Fruit fly (Drosophila melanogaster): Measurements from ENCODE around the gene CG42821.

The CG42821 gene

dm6 chr3R:17391313-17391845 lies 21.5 kb upstream of the CG42821 start, which contains the start of the genes Brf and sds22 (continued):
- peak; percentile 93 for TF ChIP-seq Spps (tag; optimal IDR thresholded peaks at IDR 0.05)
- peak; percentile 96 for TF ChIP-seq Dbx (GFP tag; IDR thresholded peaks at IDR 0.05)
- peak; percentile 96 for TF ChIP-seq CG2678 (tag; optimal IDR thresholded peaks at IDR 0.05)
- peak; percentile 95 for TF ChIP-seq zfh1 (GFP tag; IDR thresholded peaks at IDR 0.05)
- peak; percentile 94 for TF ChIP-seq Fer3 (tag; optimal IDR thresholded peaks at IDR 0.05)
- TF ChIP-seq ssp (GFP tag; IDR thresholded peaks at IDR 0.05) = peak; percentile 89
- peak; percentile 94 for TF ChIP-seq CG18262 (tag; optimal IDR thresholded peaks at IDR 0.05)
- TF ChIP-seq CG3407 (GFP tag; optimal IDR thresholded peaks at IDR 0.05) = peak; percentile 85
- peak; percentile 87 for TF ChIP-seq Mes4 (GFP tag; optimal IDR thresholded peaks at IDR 0.05)
- peak; percentile 93 for TF ChIP-seq gsb-n (tag; optimal IDR thresholded peaks at IDR 0.05)
- TF ChIP-seq CG12219 (GFP tag; optimal IDR thresholded peaks at IDR 0.05) = peak; percentile 86
- no peak for TF ChIP-seq pan (optimal IDR thresholded peaks at IDR 0.05)
- TF ChIP-seq pan (GFP tag; optimal IDR thresholded peaks at IDR 0.05 in 1 of 2, IDR thresholded peaks at IDR 0.05 in 1 of 2) = peak in 1 of 2 experiments; percentile 93
- TF ChIP-seq B-H1 (GFP tag; IDR thresholded peaks at IDR 0.05) = peak; percentile 85
- TF ChIP-seq Ada2b (GFP tag; IDR thresholded peaks at IDR 0.05) = peak; percentile 89
- TF ChIP-seq tx (GFP tag; optimal IDR thresholded peaks at IDR 0.05) = peak; percentile 94
- TF ChIP-seq CG34376 (GFP tag; optimal IDR thresholded peaks at IDR 0.05) = peak; percentile 93
- peak in 1 of 2 experiments; percentile 77 for TF ChIP-seq Hr78 (GFP tag; optimal IDR thresholded peaks at IDR 0.05)
- TF ChIP-seq CG16779 (GFP tag; IDR thresholded peaks at IDR 0.05) = 0 out of 2 replicates have a peak, but pooled peaks have one; percentile 47
- peak; percentile 84; the same call in 1 of the 2 replicates for TF ChIP-seq toy (GFP tag; IDR thresholded peaks at IDR 0.05)
- TF ChIP-seq CG12155 (GFP tag; optimal IDR thresholded peaks at IDR 0.05) = peak; percentile 96
- TF ChIP-seq CG14965 (GFP tag; optimal IDR thresholded peaks at IDR 0.05; ENCODE audit: borderline replicate concordance) = peak; percentile 48
- peak; percentile 81 for TF ChIP-seq CG10274 (GFP tag; optimal IDR thresholded peaks at IDR 0.05)
- TF ChIP-seq CG8944 (GFP tag; optimal IDR thresholded peaks at IDR 0.05) = peak; percentile 97
- TF ChIP-seq ttk (GFP tag; IDR thresholded peaks at IDR 0.05) = peak; percentile 94
- peak; percentile 87 for TF ChIP-seq CG16813 (GFP tag; IDR thresholded peaks at IDR 0.05; ENCODE audit: partially characterized antibody)
- no peak for TF ChIP-seq Lpt (GFP tag; optimal IDR thresholded peaks at IDR 0.05)
- TF ChIP-seq Rfx (GFP tag; IDR thresholded peaks at IDR 0.05) = peak; percentile 97
- peak; percentile 81 for TF ChIP-seq CG17802 (tag; optimal IDR thresholded peaks at IDR 0.05)
- peak; percentile 67 for TF ChIP-seq cas (GFP tag; IDR thresholded peaks at IDR 0.05)
- peak; percentile 96 for TF ChIP-seq maf-S (GFP tag; optimal IDR thresholded peaks at IDR 0.05)
- peak; percentile 97 for TF ChIP-seq CG9609 (GFP tag; optimal IDR thresholded peaks at IDR 0.05)
- peak; percentile 94 for TF ChIP-seq CG31441 (GFP tag; IDR thresholded peaks at IDR 0.05)
- TF ChIP-seq PHDP (tag; optimal IDR thresholded peaks at IDR 0.05) = peak; percentile 95
- peak; percentile 95 for TF ChIP-seq grau (tag; optimal IDR thresholded peaks at IDR 0.05)
- peak; percentile 77 for TF ChIP-seq CG3995 (GFP tag; optimal IDR thresholded peaks at IDR 0.05)
- peak; percentile 95 for TF ChIP-seq CG33557 (GFP tag; optimal IDR thresholded peaks at IDR 0.05)
- TF ChIP-seq unc-4 (GFP tag; IDR thresholded peaks at IDR 0.05; ENCODE audit: partially characterized antibody) = peak; percentile 79
- TF ChIP-seq pfk (GFP tag; optimal IDR thresholded peaks at IDR 0.05) = peak; percentile 59
- TF ChIP-seq CG1529 (GFP tag; optimal IDR thresholded peaks at IDR 0.05) = peak; percentile 86
- peak; percentile 76 for TF ChIP-seq CG10431 (GFP tag; optimal IDR thresholded peaks at IDR 0.05)
- peak; percentile 95 for TF ChIP-seq CG10209 (GFP tag; optimal IDR thresholded peaks at IDR 0.05)
- peak; percentile 76 for TF ChIP-seq Gsc (GFP tag; IDR thresholded peaks at IDR 0.05)
- TF ChIP-seq Hmr (GFP tag; optimal IDR thresholded peaks at IDR 0.05) = peak; percentile 94
- TF ChIP-seq vfl (GFP tag; optimal IDR thresholded peaks at IDR 0.05) = peak; percentile 96
- TF ChIP-seq CG14860 (GFP tag; IDR thresholded peaks at IDR 0.05; ENCODE audit: partially characterized antibody) = peak; percentile 74; the same call in 2 of the 3 replicates
- peak; percentile 75; the same call in 2 of the 3 replicates for TF ChIP-seq CG3726 (GFP tag; IDR thresholded peaks at IDR 0.05)
- TF ChIP-seq CG30020 (tag; optimal IDR thresholded peaks at IDR 0.05) = peak; percentile 88
- peak; percentile 87 for TF ChIP-seq org-1 (GFP tag; optimal IDR thresholded peaks at IDR 0.05)
- peak; percentile 97 for TF ChIP-seq CG1602 (GFP tag; optimal IDR thresholded peaks at IDR 0.05)

All from whole organism, embryonic.